Fruit fly (Drosophila melanogaster) whole organism, prepupa: Measurements from ENCODE around the gene CG32568.

Experiments used
- Blimp-1 ChIP-seq: fragments of 200-800 bp; sonication (Bioruptor generic); optimal IDR thresholded peaks from 3 replicates; lab custom pipeline; 2017; ENCODE audit warnings: missing biosample characterization, missing genetic modification characterization, mild to moderate bottlenecking, moderate library complexity, missing genetic modification reagents
- CG10631 ChIP-seq: fragments of 200-800 bp; sonication (Bioruptor generic); optimal IDR thresholded peaks from 2 replicates; lab custom pipeline; 2016; ENCODE audit warnings: missing biosample characterization, missing genetic modification characterization
- CG10669 ChIP-seq: fragments of 200-800 bp; sonication (Bioruptor generic); optimal IDR thresholded peaks from 3 replicates; lab custom pipeline; 2018; ENCODE audit warnings: missing biosample characterization, mild to moderate bottlenecking, missing genetic modification characterization, moderate library complexity
- CG11762 ChIP-seq: fragments of 200-800 bp; sonication (Bioruptor generic); optimal IDR thresholded peaks from 3 replicates; lab custom pipeline; 2016; ENCODE audit warnings: missing biosample characterization, missing genetic modification characterization; ENCODE audit not compliant: insufficient read depth
- CG15336 ChIP-seq: fragments of 200-800 bp; sonication (Bioruptor generic); IDR thresholded peaks from 2 replicates; pipeline ENCODE4 v1.3.6; 2022; ENCODE audit warnings: missing biosample characterization, missing genetic modification characterization
- CG1621 ChIP-seq: fragments of 200-800 bp; sonication (Bioruptor generic); optimal IDR thresholded peaks from 3 replicates; lab custom pipeline; 2018; ENCODE audit warnings: missing biosample characterization, mild to moderate bottlenecking, missing genetic modification characterization
- CG3032 ChIP-seq: fragments of 200-800 bp; optimal IDR thresholded peaks from 2 replicates; lab custom pipeline; 2019; ENCODE audit warnings: missing biosample characterization, mild to moderate bottlenecking, missing genetic modification characterization, moderate library complexity
- CG32006 ChIP-seq: fragments of 200-800 bp; sonication (Bioruptor generic); optimal IDR thresholded peaks from 3 replicates; lab custom pipeline; 2017; ENCODE audit warnings: missing biosample characterization, mild to moderate bottlenecking, missing genetic modification characterization
- CG34406 ChIP-seq: fragments of 200-800 bp; sonication (Bioruptor generic); optimal IDR thresholded peaks from 3 replicates; lab custom pipeline; 2016; ENCODE audit warnings: missing biosample characterization, missing genetic modification characterization
- CG4318 ChIP-seq: fragments of 200-800 bp; sonication (Bioruptor generic); optimal IDR thresholded peaks from 3 replicates; lab custom pipeline; 2017; ENCODE audit warnings: missing biosample characterization, mild to moderate bottlenecking, missing genetic modification characterization
- CG6276 ChIP-seq: fragments of 200-800 bp; sonication (Bioruptor generic); optimal IDR thresholded peaks from 2 replicates; lab custom pipeline; 2017; ENCODE audit warnings: missing biosample characterization, mild to moderate bottlenecking, missing genetic modification characterization
- CG6792 ChIP-seq: fragments of 200-800 bp; sonication (Bioruptor generic); optimal IDR thresholded peaks from 3 replicates; lab custom pipeline; 2016; ENCODE audit warnings: missing biosample characterization, missing genetic modification characterization
- CG6854 ChIP-seq: fragments of 200-800 bp; sonication (Bioruptor generic); optimal IDR thresholded peaks from 2 replicates; lab custom pipeline; 2017; ENCODE audit warnings: missing biosample characterization, mild to moderate bottlenecking, missing genetic modification characterization
- CG8319 ChIP-seq: fragments of 200-800 bp; sonication (Bioruptor generic); optimal IDR thresholded peaks from 3 replicates; lab custom pipeline; 2016; ENCODE audit warnings: missing biosample characterization, missing genetic modification characterization
- CG8632 ChIP-seq: fragments of 200-800 bp; sonication (Bioruptor generic); optimal IDR thresholded peaks from 3 replicates; lab custom pipeline; 2016; ENCODE audit warnings: missing biosample characterization, missing genetic modification characterization
- CG9139 ChIP-seq: fragments of 200-800 bp; sonication (Bioruptor generic); optimal IDR thresholded peaks from 3 replicates; lab custom pipeline; 2017; ENCODE audit warnings: missing biosample characterization, mild to moderate bottlenecking, missing genetic modification characterization
- Eip75B ChIP-seq: fragments of 200-800 bp; sonication (Bioruptor generic); optimal IDR thresholded peaks from 3 replicates; lab custom pipeline; 2016; ENCODE audit warnings: missing biosample characterization, missing genetic modification characterization
- Eip78C ChIP-seq: fragments of 200-800 bp; sonication (Bioruptor generic); peaks from one replicate; lab custom pipeline; 2016; ENCODE audit warnings: missing biosample characterization, missing genetic modification characterization
- Eip93F ChIP-seq: fragments of 200-800 bp; sonication (Bioruptor generic); optimal IDR thresholded peaks from 2 replicates; lab custom pipeline; 2016; ENCODE audit warnings: missing biosample characterization, mild to moderate bottlenecking, missing genetic modification characterization
- Hr38 ChIP-seq: sonication (Bioruptor generic); optimal IDR thresholded peaks from 2 replicates; lab custom pipeline; 2016; ENCODE audit warnings: missing biosample characterization, missing genetic modification characterization
- Hr4 ChIP-seq: fragments of 200-800 bp; sonication (Bioruptor generic); optimal IDR thresholded peaks from 3 replicates; lab custom pipeline; 2016; ENCODE audit warnings: missing biosample characterization, missing genetic modification characterization
- Lpt ChIP-seq: fragments of 200-800 bp; sonication (Bioruptor generic); optimal IDR thresholded peaks from 3 replicates; lab custom pipeline; 2016; ENCODE audit warnings: missing biosample characterization, missing genetic modification characterization
- Met ChIP-seq: fragments of 200-800 bp; sonication (Bioruptor generic); optimal IDR thresholded peaks from 3 replicates; lab custom pipeline; 2016; ENCODE audit warnings: missing biosample characterization, missing genetic modification characterization
- Sox102F ChIP-seq: fragments of 200-800 bp; sonication (Bioruptor generic); optimal IDR thresholded peaks from 2 replicates; lab custom pipeline; 2016; ENCODE audit warnings: missing biosample characterization, mild to moderate bottlenecking, missing genetic modification characterization
- Sox14 ChIP-seq: fragments of 200-800 bp; sonication (Bioruptor generic); optimal IDR thresholded peaks from 3 replicates; lab custom pipeline; 2016; ENCODE audit warnings: missing biosample characterization, missing genetic modification characterization
- achi ChIP-seq: fragments of 200-800 bp; sonication (Bioruptor generic); optimal IDR thresholded peaks from 3 replicates; lab custom pipeline; 2016; ENCODE audit warnings: missing biosample characterization, missing genetic modification characterization
- cyc ChIP-seq: fragments of 200-800 bp; sonication (Bioruptor generic); optimal IDR thresholded peaks from 3 replicates; lab custom pipeline; 2016; ENCODE audit warnings: missing biosample characterization, missing genetic modification characterization
- dac ChIP-seq: fragments of 200-800 bp; sonication (Bioruptor generic); optimal IDR thresholded peaks from 2 replicates; lab custom pipeline; 2017; ENCODE audit warnings: missing biosample characterization, mild to moderate bottlenecking, missing genetic modification characterization
- dsx ChIP-seq: fragments of 200-800 bp; optimal IDR thresholded peaks from 3 replicates; lab custom pipeline; 2019; ENCODE audit warnings: missing biosample characterization, mild to moderate bottlenecking, missing genetic modification characterization, moderate library complexity; ENCODE audit not compliant: poor library complexity, severe bottlenecking
- eg ChIP-seq: fragments of 200-800 bp; sonication (Bioruptor generic); IDR thresholded peaks from 3 replicates; pipeline ENCODE4 v1.3.6; 2022; ENCODE audit warnings: missing biosample characterization, missing genetic modification characterization
- fd59A ChIP-seq: fragments of 200-800 bp; sonication (Bioruptor generic); optimal IDR thresholded peaks from 2 replicates; lab custom pipeline; 2017; ENCODE audit warnings: missing biosample characterization, mild to moderate bottlenecking, missing genetic modification characterization, missing genetic modification reagents
- fkh ChIP-seq: fragments of 200-800 bp; sonication (Bioruptor generic); optimal IDR thresholded peaks from 3 replicates; lab custom pipeline; 2017; ENCODE audit warnings: missing biosample characterization, mild to moderate bottlenecking, missing genetic modification characterization, moderate library complexity
- net ChIP-seq: fragments of 200-800 bp; sonication (Bioruptor generic); optimal IDR thresholded peaks from 3 replicates; lab custom pipeline; 2016; ENCODE audit warnings: missing biosample characterization, missing genetic modification characterization
- ss ChIP-seq, 2 experiments: fragments of 200-800 bp; sonication (Bioruptor generic); optimal IDR thresholded peaks; 2 replicates in 1 of 2; 3 replicates in 1 of 2; lab custom pipeline; 2017 to 2018; ENCODE audit warnings: mild to moderate bottlenecking in 2 of 2, missing biosample characterization in 2 of 2, missing genetic modification characterization in 2 of 2, moderate library complexity in 1 of 2
- svp ChIP-seq: fragments of 200-800 bp; sonication (Bioruptor generic); peaks from one replicate; lab custom pipeline; 2016; ENCODE audit warnings: missing biosample characterization, missing genetic modification characterization
- topi ChIP-seq: fragments of 200-800 bp; sonication (Bioruptor generic); optimal IDR thresholded peaks from 3 replicates; lab custom pipeline; 2016; ENCODE audit warnings: missing biosample characterization, missing genetic modification characterization
- vri ChIP-seq: fragments of 200-800 bp; sonication (Bioruptor generic); optimal IDR thresholded peaks from 3 replicates; lab custom pipeline; 2016; ENCODE audit warnings: missing biosample characterization, mild to moderate bottlenecking, missing genetic modification characterization

Gene CG32568

DNA sequence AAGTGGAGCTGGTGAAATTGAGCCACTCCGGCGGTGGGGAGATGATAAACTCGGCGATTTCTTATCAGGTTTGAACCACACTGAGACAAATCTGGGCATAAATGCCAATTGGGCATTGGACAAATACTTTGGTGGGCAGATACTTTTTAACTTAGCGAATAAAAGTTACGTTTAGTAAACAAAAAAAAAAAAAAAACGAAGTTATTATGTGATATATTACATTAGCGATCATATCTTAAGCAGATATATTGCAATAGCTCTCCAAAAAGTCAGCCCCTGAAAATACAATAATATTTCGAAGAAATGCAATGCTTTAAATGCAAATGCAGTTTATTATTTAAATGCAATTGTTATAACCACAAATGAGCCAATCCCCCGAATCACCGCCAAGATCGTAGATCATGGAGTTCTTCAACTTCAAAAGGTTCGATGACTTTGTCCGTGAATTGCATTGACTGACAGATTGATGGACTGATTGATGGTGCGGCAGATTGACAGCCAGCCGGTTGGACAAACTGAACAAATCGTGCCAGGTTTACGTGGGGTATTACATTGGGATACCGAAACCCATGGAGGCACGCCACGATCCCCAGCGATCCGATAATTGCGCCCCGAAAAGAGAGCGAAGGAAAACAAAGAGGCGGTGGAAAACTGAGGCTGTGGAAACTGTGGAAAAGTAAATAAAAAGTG lies 42.7 kb upstream of the CG32568 start:
- TF ChIP-seq CG32006 (GFP tag; lab: Kevin White, UChicago) = peak; percentile 50
- no peak for TF ChIP-seq CG10631 (GFP tag; lab: Kevin White, UChicago)
- no peak for TF ChIP-seq dac (GFP tag; lab: Kevin White, UChicago)
- no peak for TF ChIP-seq Eip93F (GFP tag; lab: Kevin White, UChicago)
- no peak for TF ChIP-seq CG3032 (tag; lab: Kevin White, UChicago)
- TF ChIP-seq eg (GFP tag; lab: Robert Waterston, UW) = no peak
- no peak for TF ChIP-seq dsx (GFP tag; lab: Kevin White, UChicago)
- TF ChIP-seq CG9139 (GFP tag; lab: Kevin White, UChicago) = no peak
- TF ChIP-seq CG1621 (tag; lab: Kevin White, UChicago) = no peak
- TF ChIP-seq cyc (GFP tag; lab: Kevin White, UChicago) = no peak
- no peak for TF ChIP-seq CG8632 (GFP tag; lab: Kevin White, UChicago)
- TF ChIP-seq CG8319 = no peak
- TF ChIP-seq svp (GFP tag; lab: Kevin White, UChicago) = peak; percentile 46
- TF ChIP-seq Lpt = no peak
- TF ChIP-seq CG4318 (GFP tag; lab: Kevin White, UChicago) = peak; percentile 11
- TF ChIP-seq CG34406 = no peak
- TF ChIP-seq topi (GFP tag; lab: Kevin White, UChicago) = no peak
- no peak for TF ChIP-seq fd59A
- 0 out of 2 replicates have a peak, but pooled peaks have one; percentile 19 for TF ChIP-seq CG15336 (GFP tag; lab: Robert Waterston, UW)
- TF ChIP-seq Eip75B (GFP tag; lab: Kevin White, UChicago) = no peak
- TF ChIP-seq Hr4 (GFP tag; lab: Kevin White, UChicago) = peak; percentile 36
- TF ChIP-seq Eip78C = peak; percentile 52
- no peak for TF ChIP-seq net (GFP tag; lab: Kevin White, UChicago)
- TF ChIP-seq CG6854 (GFP tag; lab: Kevin White, UChicago) = no peak
- no peak for TF ChIP-seq fkh (GFP tag; lab: Kevin White, UChicago)

- TF ChIP-seq Blimp-1 (GFP tag; lab: Kevin White, UChicago) = no peak
- TF ChIP-seq CG8632 (GFP tag; lab: Kevin White, UChicago) = no peak
Measured at dm6 chrX:16700070-16700469, 40.6 kb upstream of the CG32568 start, which contains the start of gene CG9676. CG9676 (minus strand) TSS chrX:16700170.

DNA sequence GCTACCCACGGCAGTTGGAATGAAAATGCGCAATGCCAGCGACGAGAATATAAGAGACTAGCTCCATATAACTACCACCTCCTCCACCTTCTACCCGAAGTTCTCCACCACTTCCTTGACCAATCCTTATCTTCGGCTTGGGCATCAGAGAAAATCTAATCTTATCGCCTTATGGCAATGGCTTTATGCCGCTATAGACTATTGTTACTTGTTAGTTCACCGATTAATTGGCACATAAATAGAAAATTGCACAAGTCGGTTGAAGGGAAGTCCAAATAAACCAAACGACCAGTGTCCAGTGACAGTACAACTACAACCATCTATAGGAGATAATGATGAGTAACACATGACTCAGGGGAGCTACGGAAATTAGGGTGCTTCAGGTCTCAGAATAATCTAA lies 38.8 kb upstream of the CG32568 start, which contains the start of gene sphe:
Gene sphe, minus strand, starts transcription at position 32 of the 400 bp plus-strand sequence.
- TF ChIP-seq CG6276 (no peak), Met (no peak), achi (GFP tag; lab: Kevin White, UChicago) (no peak), vri (GFP tag; lab: Kevin White, UChicago) (peak; percentile 84), CG3032 (tag; lab: Kevin White, UChicago) (no peak)

dm6 chrX:16703747-16704146 lies 37.0 kb upstream of the CG32568 start, which contains the start of the genes CG9673 and CG4653:
CG9673 (minus strand) TSS chrX:16703884.
CG4653 (plus strand) TSS chrX:16704081.
- TF ChIP-seq CG6854 (GFP tag; lab: Kevin White, UChicago) = no peak
- peak; percentile 38 for TF ChIP-seq vri (GFP tag; lab: Kevin White, UChicago)

DNA sequence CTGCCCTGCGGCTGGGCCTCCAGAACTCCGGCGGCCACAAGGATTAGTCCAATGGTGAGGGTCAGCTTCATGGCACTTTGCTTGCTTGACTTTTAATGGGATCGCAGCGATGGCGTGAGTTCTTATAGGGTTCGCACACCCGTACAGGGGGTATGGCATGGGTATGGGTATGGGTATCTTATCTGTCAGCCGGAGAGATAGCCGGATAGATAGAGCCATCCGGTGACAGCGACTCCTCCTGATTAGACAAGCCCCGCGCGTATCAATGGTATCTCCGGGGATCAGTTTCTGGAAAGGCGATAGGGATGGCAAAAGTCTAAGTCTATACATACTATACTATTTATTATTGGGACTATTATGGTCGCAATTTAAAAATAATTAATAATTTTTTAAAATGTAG lies 33.9 kb upstream of the CG32568 start, which contains the start of gene CG9672:
Gene CG9672, minus strand, starts transcription at position 101 of the 400 bp plus-strand sequence.
- TF ChIP-seq ss (GFP tag; optimal IDR thresholded peaks at IDR 0.05; lab: Kevin White, UChicago) (no peak), Sox14 (GFP tag; lab: Kevin White, UChicago) (no peak), CG34406 (no peak), Eip78C (no peak), CG10669 (GFP tag; lab: Kevin White, UChicago) (no peak), Eip75B (GFP tag; lab: Kevin White, UChicago) (no peak), Sox102F (no peak), Hr38 (GFP tag; lab: Kevin White, UChicago) (no peak), CG11762 (GFP tag; lab: Kevin White, UChicago) (no peak), CG4318 (GFP tag; lab: Kevin White, UChicago) (no peak), Blimp-1 (GFP tag; lab: Kevin White, UChicago) (no peak), CG6792 (no peak)
